Fruit fly (Drosophila melanogaster) whole organism, adult: ENCODE measurements around the gene ATPsynB.

Source experiments
- CG11617 ChIP-seq: fragments of 200-800 bp; sonication (Bioruptor generic); optimal IDR thresholded peaks from 2 replicates; lab custom pipeline; 2017; ENCODE audit warnings: mild to moderate bottlenecking, missing biosample characterization, missing genetic modification reagents, missing genetic modification characterization
- CG12768 ChIP-seq: fragments of 200-800 bp; sonication (Bioruptor generic); optimal IDR thresholded peaks from 2 replicates; lab custom pipeline; 2017; ENCODE audit warnings: missing biosample characterization, missing genetic modification characterization, mild to moderate bottlenecking, moderate library complexity, missing genetic modification reagents
- CG14711 ChIP-seq: fragments of 200-800 bp; sonication (Bioruptor generic); optimal IDR thresholded peaks from 2 replicates; lab custom pipeline; 2018; ENCODE audit warnings: missing biosample characterization, mild to moderate bottlenecking, missing genetic modification characterization, moderate library complexity
- CG1620 ChIP-seq: fragments of 200-800 bp; sonication (Bioruptor generic); optimal IDR thresholded peaks from 2 replicates; lab custom pipeline; 2016; ENCODE audit warnings: missing biosample characterization, missing genetic modification characterization
- CG33017 ChIP-seq: fragments of 200-800 bp; sonication (Bioruptor generic); optimal IDR thresholded peaks from 2 replicates; lab custom pipeline; 2018; ENCODE audit warnings: missing biosample characterization, mild to moderate bottlenecking, missing genetic modification characterization, moderate library complexity
- CG5204 ChIP-seq: fragments of 200-800 bp; sonication (Bioruptor generic); optimal IDR thresholded peaks from 2 replicates; lab custom pipeline; 2016; ENCODE audit warnings: missing biosample characterization, missing genetic modification characterization
- CG7045 ChIP-seq: fragments of 200-800 bp; sonication (Bioruptor generic); optimal IDR thresholded peaks from 2 replicates; lab custom pipeline; 2017; ENCODE audit warnings: missing biosample characterization, mild to moderate bottlenecking, missing genetic modification characterization
- CG7101 ChIP-seq: fragments of 200-800 bp; sonication (Bioruptor generic); optimal IDR thresholded peaks from 2 replicates; lab custom pipeline; 2018; ENCODE audit warnings: missing biosample characterization, mild to moderate bottlenecking, missing genetic modification characterization, moderate library complexity
- Clk ChIP-seq: fragments of 200-800 bp; sonication (Bioruptor generic); optimal IDR thresholded peaks from 2 replicates; lab custom pipeline; 2017; ENCODE audit warnings: missing biosample characterization, missing genetic modification characterization
- Crg-1 ChIP-seq: fragments of 200-800 bp; sonication (Bioruptor generic); optimal IDR thresholded peaks from 2 replicates; lab custom pipeline; 2016; ENCODE audit warnings: missing biosample characterization, missing genetic modification characterization
- Hr96 ChIP-seq: fragments of 200-800 bp; sonication (Bioruptor generic); optimal IDR thresholded peaks from 2 replicates; lab custom pipeline; 2016; ENCODE audit warnings: missing biosample characterization, missing genetic modification characterization
- Mnt ChIP-seq: fragments of 200-800 bp; sonication (Bioruptor generic); optimal IDR thresholded peaks from 2 replicates; lab custom pipeline; 2016; ENCODE audit warnings: missing biosample characterization, mild to moderate bottlenecking, missing genetic modification characterization
- bab1 ChIP-seq: fragments of 200-800 bp; sonication (Bioruptor generic); optimal IDR thresholded peaks from 3 replicates; lab custom pipeline; 2019; ENCODE audit warnings: missing biosample characterization, mild to moderate bottlenecking, missing genetic modification characterization, moderate library complexity
- cic ChIP-seq: fragments of 200-800 bp; sonication (Bioruptor generic); optimal IDR thresholded peaks from 2 replicates; lab custom pipeline; 2017; ENCODE audit warnings: missing biosample characterization, mild to moderate bottlenecking, missing genetic modification characterization, moderate library complexity
- cnc ChIP-seq, 2 experiments: fragments of >200 bp; optimal IDR thresholded peaks; 2 replicates each; lab custom pipeline; 2017
- kay ChIP-seq: fragments of 200-800 bp; sonication (Bioruptor generic); peaks from one replicate; lab custom pipeline; 2016; ENCODE audit warnings: missing biosample characterization, missing genetic modification characterization, borderline replicate concordance
- ovo ChIP-seq: fragments of 200-800 bp; sonication (Bioruptor generic); optimal IDR thresholded peaks from 2 replicates; lab custom pipeline; 2016; ENCODE audit warnings: missing biosample characterization, missing genetic modification characterization
- pad ChIP-seq: fragments of 200-800 bp; sonication (Bioruptor generic); optimal IDR thresholded peaks from 3 replicates; lab custom pipeline; 2017; ENCODE audit warnings: missing biosample characterization, missing genetic modification characterization, mild to moderate bottlenecking, moderate library complexity, missing genetic modification reagents
- tj ChIP-seq: fragments of 200-800 bp; sonication (Bioruptor generic); optimal IDR thresholded peaks from 3 replicates; lab custom pipeline; 2017; ENCODE audit warnings: missing biosample characterization, mild to moderate bottlenecking, missing genetic modification characterization, moderate library complexity
- toe ChIP-seq: fragments of 200-800 bp; sonication (Bioruptor generic); optimal IDR thresholded peaks from 2 replicates; lab custom pipeline; 2016; ENCODE audit warnings: missing biosample characterization, missing genetic modification characterization

ATPsynB gene

DNA sequence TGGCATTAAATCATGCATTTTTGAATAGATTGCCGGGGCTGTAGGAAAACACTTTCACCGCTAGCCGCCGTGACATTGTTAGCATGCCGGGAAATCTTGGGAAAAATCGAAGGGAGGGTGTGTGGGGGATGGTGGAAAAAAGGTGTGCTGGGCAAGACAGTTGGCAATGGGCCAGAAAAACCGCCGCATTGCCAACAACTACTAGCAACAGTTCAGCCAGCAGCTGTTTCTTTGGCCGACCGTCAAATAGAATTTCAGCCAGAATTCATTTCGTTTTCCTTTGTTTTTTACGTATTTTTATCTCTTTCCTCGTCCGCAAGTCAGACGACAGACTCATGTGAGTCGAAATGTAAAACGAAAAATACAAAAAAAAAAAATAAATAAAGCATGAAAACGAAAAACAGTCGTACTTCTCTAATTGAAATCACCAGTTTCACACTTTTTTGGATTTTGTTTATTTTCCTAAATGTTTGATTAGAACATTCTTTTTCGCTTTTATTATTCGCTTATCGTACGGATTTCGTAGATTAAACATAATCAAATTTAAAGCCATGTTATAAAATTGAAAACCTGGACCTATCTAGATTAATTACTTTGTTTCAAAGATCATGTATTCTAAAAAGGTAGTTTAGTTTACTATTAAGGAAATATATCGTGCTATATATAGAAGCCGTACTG lies 38.9 kb upstream of the ATPsynB start:
- no peak for TF ChIP-seq tj (GFP tag; lab: Kevin White, UChicago)
- TF ChIP-seq Crg-1 = no peak
- TF ChIP-seq CG33017 (tag; lab: Kevin White, UChicago) = peak; percentile 77
- TF ChIP-seq CG7101 = peak; percentile 68
- peak; percentile 37 for TF ChIP-seq Mnt (GFP tag; lab: Kevin White, UChicago)
- TF ChIP-seq kay (GFP tag; lab: Kevin White, UChicago) = peak; percentile 83
- peak; percentile 6 for TF ChIP-seq pad (GFP tag; lab: Kevin White, UChicago)
- TF ChIP-seq Clk (GFP tag; lab: Kevin White, UChicago) = no peak
- TF ChIP-seq bab1 (GFP tag; lab: Kevin White, UChicago) = peak; percentile 48
- peak; percentile 56 for TF ChIP-seq CG5204 (GFP tag; lab: Kevin White, UChicago)
- TF ChIP-seq CG14711 = peak; percentile 65
- TF ChIP-seq Hr96 (GFP tag; lab: Kevin White, UChicago) = peak; percentile 53
- TF ChIP-seq toe (GFP tag; lab: Kevin White, UChicago) = peak; percentile 17
- TF ChIP-seq CG11617 (GFP tag; lab: Kevin White, UChicago) = peak; percentile 57
- TF ChIP-seq CG1620 (GFP tag; lab: Kevin White, UChicago) = no peak
- TF ChIP-seq cic = no peak

DNA sequence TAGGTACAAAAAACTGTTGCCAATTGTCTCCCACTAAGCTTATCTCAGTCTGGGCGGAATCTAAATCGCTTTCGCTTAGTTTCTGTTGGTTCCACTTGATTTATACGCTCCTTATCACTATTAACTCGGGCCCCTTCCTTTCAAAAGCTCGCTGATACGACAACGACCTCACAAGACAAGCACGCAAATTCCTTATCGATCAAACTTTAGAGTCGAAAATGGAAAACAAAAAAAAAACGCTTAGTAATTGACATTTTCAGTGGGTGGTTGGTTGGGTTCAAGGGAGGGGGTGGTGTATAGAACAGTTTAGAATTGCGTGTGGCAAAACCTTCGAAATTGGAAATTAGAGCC lies 38.3 kb upstream of the ATPsynB start:
- TF ChIP-seq ovo (GFP tag; lab: Kevin White, UChicago) (no peak), CG12768 (GFP tag; lab: Kevin White, UChicago) (peak; percentile 57), Hr96 (GFP tag; lab: Kevin White, UChicago) (peak; percentile 8), Mnt (GFP tag; lab: Kevin White, UChicago) (peak; percentile 8), cic (peak; percentile 73)

DNA sequence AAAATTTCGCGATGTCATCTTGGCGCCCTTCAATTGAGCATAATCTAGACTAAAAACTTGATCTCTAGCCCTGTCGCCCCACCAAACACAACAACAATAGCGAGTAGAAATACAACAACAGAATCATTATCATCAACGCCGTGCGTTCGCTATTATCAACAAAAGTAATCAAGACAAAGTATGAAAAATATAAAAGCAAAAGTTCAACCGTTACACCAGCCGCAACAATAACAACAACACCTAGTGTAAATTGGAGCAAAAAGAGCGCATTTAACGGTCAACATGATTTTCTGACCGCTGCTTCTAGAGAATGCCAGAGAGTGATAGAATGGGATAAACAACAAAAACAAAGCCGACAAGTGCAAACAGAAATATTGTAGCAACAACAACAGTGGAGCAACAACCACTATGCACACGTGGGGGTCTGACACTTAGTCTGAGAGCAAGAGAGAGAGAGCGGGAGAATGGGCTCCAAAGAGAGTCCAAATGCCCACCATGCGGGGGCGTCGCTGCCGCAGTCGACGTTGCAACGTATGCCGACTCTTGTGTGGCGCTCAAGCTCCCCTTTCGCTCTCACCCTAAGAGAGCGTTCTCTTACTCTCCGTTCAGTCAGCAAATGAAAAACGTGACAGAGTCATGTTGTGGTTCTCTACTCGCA lies 37.4 kb upstream of the ATPsynB start:
- TF ChIP-seq ovo (GFP tag; lab: Kevin White, UChicago) (peak; percentile 98), Mnt (GFP tag; lab: Kevin White, UChicago) (peak; percentile 90), toe (GFP tag; lab: Kevin White, UChicago) (no peak), CG12768 (GFP tag; lab: Kevin White, UChicago) (no peak), kay (GFP tag; lab: Kevin White, UChicago) (no peak), Clk (GFP tag; lab: Kevin White, UChicago) (no peak), CG33017 (tag; lab: Kevin White, UChicago) (no peak), pad (GFP tag; lab: Kevin White, UChicago) (peak; percentile 50), Hr96 (GFP tag; lab: Kevin White, UChicago) (no peak), CG7045 (GFP tag; lab: Kevin White, UChicago) (no peak), Crg-1 (no peak), CG11617 (GFP tag; lab: Kevin White, UChicago) (no peak), CG14711 (no peak), cic (peak; percentile 88), cnc (optimal IDR thresholded peaks at IDR 0.05; lab: Kevin White, UChicago) (peak in 1 of 2 experiments; percentile 54), bab1 (GFP tag; lab: Kevin White, UChicago) (no peak), tj (GFP tag; lab: Kevin White, UChicago) (no peak), CG7101 (no peak), CG1620 (GFP tag; lab: Kevin White, UChicago) (no peak)

DNA sequence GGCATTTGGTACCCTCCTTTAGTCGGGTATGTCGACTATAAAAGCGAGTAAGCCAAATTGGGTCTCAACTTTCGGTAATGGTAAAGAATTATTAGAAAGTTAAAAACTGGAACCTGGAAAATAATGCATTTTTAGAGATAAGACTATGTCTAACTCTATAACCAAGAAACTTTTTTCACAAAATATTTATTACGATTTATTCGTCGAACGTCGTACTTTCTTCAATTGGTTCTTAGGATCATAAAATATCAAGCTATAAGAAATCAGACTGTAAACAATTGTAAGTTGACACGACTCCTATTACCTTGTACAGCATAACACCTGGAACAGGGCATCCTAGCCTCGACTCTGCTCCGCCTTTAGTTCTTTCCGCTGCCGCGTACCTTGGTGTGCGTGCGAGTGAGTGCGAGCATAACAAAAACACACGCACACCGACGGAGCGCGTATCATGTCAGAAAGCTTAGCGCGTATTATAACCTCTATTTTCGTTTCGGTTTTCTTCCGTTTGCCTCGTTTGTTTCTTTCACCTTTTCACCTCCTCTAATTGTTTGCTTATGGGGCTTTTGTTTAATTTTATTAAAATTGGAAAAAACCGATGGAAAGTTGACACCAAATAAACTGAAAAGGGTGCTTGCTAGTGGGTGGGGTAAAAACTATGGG lies 36.8 kb upstream of the ATPsynB start:
- TF ChIP-seq CG7045 (GFP tag; lab: Kevin White, UChicago) = peak; percentile 90
- peak; percentile 80 for TF ChIP-seq Crg-1
- TF ChIP-seq CG33017 (tag; lab: Kevin White, UChicago) = peak; percentile 76
- TF ChIP-seq CG7101 = peak; percentile 84
- no peak for TF ChIP-seq ovo (GFP tag; lab: Kevin White, UChicago)
- TF ChIP-seq Mnt (GFP tag; lab: Kevin White, UChicago) = no peak
- peak; percentile 93 for TF ChIP-seq CG11617 (GFP tag; lab: Kevin White, UChicago)
- TF ChIP-seq pad (GFP tag; lab: Kevin White, UChicago) = peak; percentile 68
- TF ChIP-seq toe (GFP tag; lab: Kevin White, UChicago) = peak; percentile 91
- peak; percentile 85 for TF ChIP-seq Clk (GFP tag; lab: Kevin White, UChicago)
- TF ChIP-seq CG5204 (GFP tag; lab: Kevin White, UChicago) = peak; percentile 92
- peak; percentile 90 for TF ChIP-seq Hr96 (GFP tag; lab: Kevin White, UChicago)
- TF ChIP-seq bab1 (GFP tag; lab: Kevin White, UChicago) = peak; percentile 75
- TF ChIP-seq CG12768 (GFP tag; lab: Kevin White, UChicago) = peak; percentile 88
- TF ChIP-seq CG14711 = peak; percentile 68
- TF ChIP-seq CG1620 (GFP tag; lab: Kevin White, UChicago) = peak; percentile 73
- TF ChIP-seq cic = no peak
- no peak for TF ChIP-seq kay (GFP tag; lab: Kevin White, UChicago)
- peak; percentile 77 for TF ChIP-seq tj (GFP tag; lab: Kevin White, UChicago)

DNA sequence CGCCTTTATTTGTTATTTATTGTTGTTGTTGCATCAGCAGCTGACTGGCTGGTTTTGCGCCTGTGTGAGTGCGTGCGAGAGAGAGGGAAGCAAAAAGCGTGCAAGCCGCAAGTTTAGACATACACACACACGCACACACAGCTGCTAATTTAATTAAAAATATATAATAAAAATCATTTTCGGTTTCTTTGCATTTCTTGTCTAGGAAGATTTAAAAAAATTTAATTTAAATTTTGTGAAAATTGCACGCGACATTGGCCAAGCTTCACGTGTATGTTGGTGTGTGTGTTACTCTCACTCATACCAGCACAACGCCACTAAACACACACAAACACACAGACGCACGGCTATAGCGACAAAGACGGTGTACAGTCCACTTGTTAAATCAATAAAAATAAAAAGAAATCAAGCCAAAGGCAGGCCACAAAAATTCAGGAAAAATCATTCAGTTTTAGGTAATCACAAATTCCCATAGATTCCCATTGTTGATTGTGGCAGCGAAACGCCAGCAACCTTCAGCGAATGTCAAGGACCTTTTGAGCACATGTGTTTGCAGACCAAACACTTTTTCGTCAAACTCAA lies 36.2 kb upstream of the ATPsynB start:
- no peak for TF ChIP-seq ovo (GFP tag; lab: Kevin White, UChicago)
- no peak for TF ChIP-seq CG11617 (GFP tag; lab: Kevin White, UChicago)
- TF ChIP-seq Clk (GFP tag; lab: Kevin White, UChicago) = no peak
- TF ChIP-seq pad (GFP tag; lab: Kevin White, UChicago) = no peak
- TF ChIP-seq Mnt (GFP tag; lab: Kevin White, UChicago) = peak; percentile 32
- no peak for TF ChIP-seq CG1620 (GFP tag; lab: Kevin White, UChicago)
- peak; percentile 94 for TF ChIP-seq kay (GFP tag; lab: Kevin White, UChicago)
- no peak for TF ChIP-seq CG12768 (GFP tag; lab: Kevin White, UChicago)
